Worm (Caenorhabditis elegans) whole organism, L1 larva: ENCODE results near the gene nono-1.

ENCODE experiments used
- C16A3.4 ChIP-seq: fragments of 150-350 bp; optimal IDR thresholded peaks from 2 replicates; lab custom pipeline; 2014; ENCODE audit warnings: missing biosample characterization, missing genetic modification characterization
- F16B12.6 ChIP-seq: fragments of 150-350 bp; optimal IDR thresholded peaks from 2 replicates; lab custom pipeline; 2014; ENCODE audit warnings: missing biosample characterization, missing genetic modification characterization
- ama-1 ChIP-seq: fragments of 150-350 bp; optimal IDR thresholded peaks from 2 replicates; lab custom pipeline; 2014
- blmp-1 ChIP-seq: fragments of 150-350 bp; optimal IDR thresholded peaks from 2 replicates; lab custom pipeline; 2014; ENCODE audit warnings: missing biosample characterization, missing genetic modification characterization
- dpl-1 ChIP-seq, 3 experiments: fragments of 150-350 bp in 2 of 3; sonication (generic microtip) in 1 of 3; optimal IDR thresholded peaks; 2 replicates each; lab custom pipeline; 2014 to 2017; ENCODE audit warnings: missing biosample characterization in 3 of 3, missing genetic modification characterization in 3 of 3, missing genetic modification reagents in 3 of 3
- dsc-1 ChIP-seq: sonication (generic microtip); optimal IDR thresholded peaks from 2 replicates; lab custom pipeline; 2016; ENCODE audit warnings: mild to moderate bottlenecking, missing genetic modification characterization, missing compliant biosample characterization
- efl-1 ChIP-seq, 4 experiments: fragments of 150-350 bp; optimal IDR thresholded peaks in 3 of 4; peaks in 1 of 4; 1 replicate in 1 of 4; 2 replicates in 3 of 4; lab custom pipeline; 2014; ENCODE audit warnings: missing biosample characterization in 2 of 4, missing genetic modification characterization in 2 of 4, missing genetic modification reagents in 2 of 4
- egl-27 ChIP-seq, 2 experiments: fragments of 150-350 bp in 1 of 2; sonication (generic microtip); optimal IDR thresholded peaks; 3 replicates each; lab custom pipeline; 2017 to 2018; ENCODE audit warnings: missing biosample characterization in 2 of 2, missing genetic modification characterization in 2 of 2, missing genetic modification reagents in 2 of 2
- elt-2 ChIP-seq: sonication (generic microtip); optimal IDR thresholded peaks from 2 replicates; lab custom pipeline; 2016; ENCODE audit warnings: missing genetic modification characterization, mild to moderate bottlenecking, inconsistent platforms, missing compliant biosample characterization, missing genetic modification reagents
- elt-3 ChIP-seq, 6 experiments: fragments of 150-350 bp in 1 of 6; sonication (generic microtip); optimal IDR thresholded peaks; 2 replicates each; lab custom pipeline; 2017 to 2018; ENCODE audit warnings: missing biosample characterization in 6 of 6, missing genetic modification characterization in 6 of 6, inconsistent platforms in 1 of 6
- fkh-10 ChIP-seq: sonication (generic microtip); optimal IDR thresholded peaks from 2 replicates; lab custom pipeline; 2017; ENCODE audit warnings: missing biosample characterization, missing genetic modification reagents, missing genetic modification characterization
- fkh-8 ChIP-seq: sonication (generic microtip); optimal IDR thresholded peaks from 2 replicates; lab custom pipeline; 2016; ENCODE audit warnings: mild to moderate bottlenecking, missing genetic modification characterization, missing compliant biosample characterization
- grh-1 ChIP-seq: fragments of 200-800 bp; sonication (Bioruptor generic); IDR thresholded peaks from 2 replicates; pipeline ENCODE4 v1.3.6; 2022; ENCODE audit warnings: missing genetic modification reagents, missing genetic modification characterization, missing compliant biosample characterization
- irx-1 ChIP-seq: sonication (generic microtip); optimal IDR thresholded peaks from 2 replicates; lab custom pipeline; 2016; ENCODE audit warnings: missing genetic modification characterization, missing compliant biosample characterization
- jun-1 ChIP-seq: fragments of 150-350 bp; optimal IDR thresholded peaks from 2 replicates; lab custom pipeline; 2014; ENCODE audit warnings: missing biosample characterization, missing genetic modification reagents, missing genetic modification characterization
- lin-13 ChIP-seq: fragments of 150-350 bp; optimal IDR thresholded peaks from 2 replicates; lab custom pipeline; 2014; ENCODE audit warnings: missing biosample characterization, missing genetic modification reagents, missing genetic modification characterization
- lin-14 ChIP-seq: fragments of 200-800 bp; sonication (Bioruptor generic); optimal IDR thresholded peaks from 2 replicates; lab custom pipeline; 2018; ENCODE audit warnings: mild to moderate bottlenecking, missing genetic modification characterization, moderate library complexity, missing compliant biosample characterization
- lin-15B ChIP-seq: fragments of 150-350 bp; sonication (generic microtip); optimal IDR thresholded peaks from 3 replicates; lab custom pipeline; 2014; ENCODE audit warnings: missing biosample characterization, missing genetic modification characterization
- lin-35 ChIP-seq, 2 experiments: fragments of 150-350 bp; optimal IDR thresholded peaks; 2 replicates each; lab custom pipeline; 2014; ENCODE audit warnings: missing biosample characterization in 2 of 2, missing genetic modification characterization in 2 of 2, missing genetic modification reagents in 2 of 2
- lin-39 ChIP-seq: fragments of 150-350 bp; optimal IDR thresholded peaks from 2 replicates; lab custom pipeline; 2014; ENCODE audit warnings: missing biosample characterization, missing genetic modification reagents, missing genetic modification characterization
- lsy-2 ChIP-seq, 2 experiments: fragments of 150-350 bp; optimal IDR thresholded peaks; 2 replicates each; lab custom pipeline; 2014; ENCODE audit warnings: missing biosample characterization in 2 of 2, missing genetic modification characterization in 2 of 2
- mab-9 ChIP-seq: fragments of 200-800 bp; sonication (Bioruptor generic); IDR thresholded peaks from 2 replicates; pipeline ENCODE4 v1.3.6; 2022; ENCODE audit warnings: missing genetic modification reagents, missing genetic modification characterization, missing compliant biosample characterization
- mdl-1 ChIP-seq, 2 experiments: fragments of 150-350 bp; optimal IDR thresholded peaks; 2 replicates each; lab custom pipeline; 2014 to 2017; ENCODE audit warnings: missing biosample characterization in 2 of 2, missing genetic modification characterization in 2 of 2, inconsistent platforms in 1 of 2
- mep-1 ChIP-seq: fragments of 150-350 bp; optimal IDR thresholded peaks from 2 replicates; lab custom pipeline; 2014; ENCODE audit warnings: missing biosample characterization, missing genetic modification characterization
- nhr-19 ChIP-seq: fragments of 200-800 bp; sonication (Bioruptor generic); conservative IDR thresholded peaks from 2 replicates; pipeline ENCODE4 v1.3.6; 2022; ENCODE audit warnings: missing genetic modification characterization, missing compliant biosample characterization
- nhr-20 ChIP-seq: sonication (generic microtip); optimal IDR thresholded peaks from 2 replicates; lab custom pipeline; 2016; ENCODE audit warnings: mild to moderate bottlenecking, missing genetic modification characterization, missing compliant biosample characterization
- nhr-237 ChIP-seq: fragments of 150-350 bp; optimal IDR thresholded peaks from 2 replicates; lab custom pipeline; 2014; ENCODE audit warnings: missing biosample characterization, missing genetic modification characterization
- nhr-28 ChIP-seq: fragments of 150-350 bp; optimal IDR thresholded peaks from 2 replicates; lab custom pipeline; 2014; ENCODE audit warnings: missing biosample characterization, missing genetic modification characterization
- nhr-47 ChIP-seq: sonication (generic microtip); optimal IDR thresholded peaks from 2 replicates; lab custom pipeline; 2016; ENCODE audit warnings: mild to moderate bottlenecking, missing genetic modification characterization, moderate library complexity, missing compliant biosample characterization
- nhr-71 ChIP-seq: sonication (generic microtip); optimal IDR thresholded peaks from 2 replicates; lab custom pipeline; 2016; ENCODE audit warnings: mild to moderate bottlenecking, missing genetic modification characterization, moderate library complexity, missing compliant biosample characterization
- nhr-77 ChIP-seq: fragments of 150-350 bp; optimal IDR thresholded peaks from 2 replicates; lab custom pipeline; 2014; ENCODE audit warnings: missing biosample characterization, missing genetic modification characterization
- nhr-85 ChIP-seq: sonication (generic microtip); peaks from one replicate; lab custom pipeline; 2016; ENCODE audit warnings: missing genetic modification characterization, inconsistent platforms, missing compliant biosample characterization
- nhr-90 ChIP-seq: sonication (generic microtip); optimal IDR thresholded peaks from 2 replicates; lab custom pipeline; 2016; ENCODE audit warnings: mild to moderate bottlenecking, missing genetic modification characterization, missing compliant biosample characterization; ENCODE audit not compliant: poor library complexity
- rnt-1 ChIP-seq: sonication (generic microtip); optimal IDR thresholded peaks from 2 replicates; lab custom pipeline; 2016; ENCODE audit warnings: mild to moderate bottlenecking, missing genetic modification characterization, moderate library complexity, missing compliant biosample characterization
- skn-1 ChIP-seq: fragments of 150-350 bp; optimal IDR thresholded peaks from 2 replicates; lab custom pipeline; 2014; ENCODE audit warnings: missing biosample characterization, missing genetic modification characterization
- snpc-4 ChIP-seq: fragments of 150-350 bp; optimal IDR thresholded peaks from 2 replicates; lab custom pipeline; 2014; ENCODE audit warnings: missing biosample characterization, missing genetic modification characterization
- snu-23 ChIP-seq: sonication (generic microtip); optimal IDR thresholded peaks from 2 replicates; lab custom pipeline; 2016; ENCODE audit warnings: missing genetic modification characterization, missing compliant biosample characterization
- sup-37 ChIP-seq: fragments of 200-800 bp; sonication (Bioruptor generic); optimal IDR thresholded peaks from 2 replicates; lab custom pipeline; 2018; ENCODE audit warnings: mild to moderate bottlenecking, missing genetic modification characterization, missing compliant biosample characterization
- swsn-7 ChIP-seq: sonication (generic microtip); optimal IDR thresholded peaks from 2 replicates; lab custom pipeline; 2016; ENCODE audit warnings: missing genetic modification characterization, missing compliant biosample characterization
- tbx-2 ChIP-seq: sonication (generic microtip); optimal IDR thresholded peaks from 2 replicates; lab custom pipeline; 2016; ENCODE audit warnings: missing genetic modification characterization, missing compliant biosample characterization
- tlp-1 ChIP-seq: fragments of 150-350 bp; optimal IDR thresholded peaks from 2 replicates; lab custom pipeline; 2014; ENCODE audit warnings: missing biosample characterization, missing genetic modification characterization
- unc-130 ChIP-seq: fragments of 150-350 bp; optimal IDR thresholded peaks from 2 replicates; lab custom pipeline; 2017; ENCODE audit warnings: missing biosample characterization, missing genetic modification characterization, inconsistent platforms
- vab-15 ChIP-seq: sonication (generic microtip); optimal IDR thresholded peaks from 2 replicates; lab custom pipeline; 2017; ENCODE audit warnings: missing genotype, mild to moderate bottlenecking, missing genetic modification characterization, missing compliant biosample characterization
- xbp-1 ChIP-seq: sonication (generic microtip); optimal IDR thresholded peaks from 2 replicates; lab custom pipeline; 2016; ENCODE audit warnings: missing genetic modification characterization, missing compliant biosample characterization
- zag-1 ChIP-seq: fragments of 150-350 bp; optimal IDR thresholded peaks from 2 replicates; lab custom pipeline; 2014; ENCODE audit warnings: missing biosample characterization, missing genetic modification characterization
- ztf-4 ChIP-seq: fragments of 150-350 bp; optimal IDR thresholded peaks from 2 replicates; lab custom pipeline; 2014; ENCODE audit warnings: missing biosample characterization, missing genetic modification characterization

Gene nono-1

ce11 chrIII:5938790-5939452, 19.1 kb downstream of the nono-1 start:
- TF ChIP-seq nhr-85 (tag; lab: Kevin White, UChicago) (peak; percentile 67), nhr-237 (tag; lab: Kevin White, UChicago) (no peak), nhr-47 (tag; lab: Kevin White, UChicago) (no peak), unc-130 (tag; lab: Kevin White, UChicago) (no peak), skn-1 (tag; lab: Kevin White, UChicago) (peak; percentile 19), tbx-2 (tag; lab: Kevin White, UChicago) (no peak), lin-15B (tag; lab: Kevin White, UChicago) (no peak), lin-13 (GFP tag; lab: Kevin White, UChicago) (no peak)

- TF ChIP-seq xbp-1 (tag; lab: Kevin White, UChicago) (peak; percentile 47), fkh-10 (no peak), ztf-4 (peak; percentile 62), nhr-77 (tag; lab: Kevin White, UChicago) (no peak), lin-35 (GFP tag; optimal IDR thresholded peaks at IDR 0.05; lab: Kevin White, UChicago) (peak in 1 of 2 experiments; percentile 61), tbx-2 (tag; lab: Kevin White, UChicago) (peak; percentile 56), lin-13 (GFP tag; lab: Kevin White, UChicago) (peak; percentile 45), fkh-8 (tag; lab: Kevin White, UChicago) (peak; percentile 3), efl-1 (optimal IDR thresholded peaks at IDR 0.05; lab: Kevin White, UChicago) (peak in 1 of 2 experiments; percentile 34), efl-1 (GFP tag; optimal IDR thresholded peaks at IDR 0.05 in 1 of 2; lab: Kevin White, UChicago) (peak; percentile 18 to 62), lsy-2 (tag; optimal IDR thresholded peaks at IDR 0.05; lab: Kevin White, UChicago) (peak; percentile 28 to 63), grh-1 (GFP tag; lab: Robert Waterston, UW) (peak; percentile 80), nhr-71 (tag; lab: Kevin White, UChicago) (peak; percentile 84), ama-1 (peak; percentile 40), snpc-4 (tag; lab: Kevin White, UChicago) (no peak), vab-15 (tag; lab: Kevin White, UChicago) (peak; percentile 17), nhr-20 (peak; percentile 78), nhr-28 (tag; lab: Kevin White, UChicago) (no peak), elt-3 (tag; optimal IDR thresholded peaks at IDR 0.05; lab: Kevin White, UChicago) (peak in 2 of 6 experiments; percentile 26 to 87), lin-39 (tag; lab: Kevin White, UChicago) (no peak), sup-37 (no peak), rnt-1 (tag; lab: Kevin White, UChicago) (peak; percentile 32), zag-1 (tag; lab: Kevin White, UChicago) (no peak), dpl-1 (GFP tag; optimal IDR thresholded peaks at IDR 0.05; lab: Kevin White, UChicago) (peak in 2 of 3 experiments; percentile 19 to 30), irx-1 (peak; percentile 22), lin-14 (GFP tag; lab: Kevin White, UChicago) (peak; percentile 91), blmp-1 (peak; percentile 99), nhr-90 (tag; lab: Kevin White, UChicago) (peak; percentile 63), jun-1 (tag; lab: Kevin White, UChicago) (peak; percentile 49), tlp-1 (tag; lab: Kevin White, UChicago) (no peak), mep-1 (tag; lab: Kevin White, UChicago) (peak; percentile 78), mdl-1 (tag; optimal IDR thresholded peaks at IDR 0.05; lab: Kevin White, UChicago) (peak in 1 of 2 experiments; percentile 76), elt-2 (peak; percentile 46), dsc-1 (peak; percentile 42), swsn-7 (tag; lab: Kevin White, UChicago) (peak; percentile 13), F16B12.6 (tag; lab: Kevin White, UChicago) (no peak), nhr-19 (GFP tag; lab: Robert Waterston, UW) (peak; percentile 52), unc-130 (tag; lab: Kevin White, UChicago) (peak; percentile 76), egl-27 (tag; optimal IDR thresholded peaks at IDR 0.05; lab: Kevin White, UChicago) (no peak), C16A3.4 (tag; lab: Kevin White, UChicago) (peak; percentile 45), mab-9 (GFP tag; lab: Robert Waterston, UW) (0 out of 2 replicates have a peak, but pooled peaks have one; percentile 18), nhr-85 (tag; lab: Kevin White, UChicago) (peak; percentile 95), nhr-47 (tag; lab: Kevin White, UChicago) (peak; percentile 52), snu-23 (peak; percentile 75)
Measured at ce11 chrIII:5938013-5938412, 20.0 kb downstream of the nono-1 start.
